Worm (Caenorhabditis elegans) whole organism, L4/young adult: Measurements from ENCODE around the gene C01G5.7.

ENCODE experiments used
- W03F9.2 ChIP-seq: fragments of 150-350 bp; optimal IDR thresholded peaks from 2 replicates; lab custom pipeline; 2014; ENCODE audit warnings: missing biosample characterization, missing genetic modification characterization
- dao-5 ChIP-seq: sonication (generic microtip); optimal IDR thresholded peaks from 2 replicates; lab custom pipeline; 2016; ENCODE audit warnings: missing genotype, missing genetic modification characterization, moderate library complexity, missing compliant biosample characterization
- him-1 ChIP-seq: sonication (generic microtip); optimal IDR thresholded peaks from 2 replicates; lab custom pipeline; 2016; ENCODE audit warnings: missing genotype, missing genetic modification reagents, missing genetic modification characterization, missing compliant biosample characterization

The C01G5.7 gene

ce11 chrIV:6511767-6512166, 6.2 kb upstream of the C01G5.7 start:
- TF ChIP-seq dao-5 (no peak), him-1 (tag; lab: Kevin White, UChicago) (no peak), W03F9.2 (no peak)

- no peak for TF ChIP-seq W03F9.2
- no peak for TF ChIP-seq dao-5
- TF ChIP-seq him-1 (tag; lab: Kevin White, UChicago), result no peak
Measured at ce11 chrIV:6514700-6515099, 3.3 kb upstream of the C01G5.7 start.

- no peak for TF ChIP-seq dao-5
Measured at ce11 chrIV:6519593-6519992, 1.6 kb downstream of the C01G5.7 start, which contains the start of gene C01G5.9. TSS of gene C01G5.9 (plus strand) at chrIV:6519893.

- TF ChIP-seq W03F9.2, result peak; percentile 0
- TF ChIP-seq him-1 (tag; lab: Kevin White, UChicago), result no peak
- no peak for TF ChIP-seq dao-5
Measured at ce11 chrIV:6522305-6522917, 4.5 kb downstream of the C01G5.7 start, which contains the start of gene ddi-1. TSS of gene ddi-1 (plus strand) at chrIV:6522867.

ce11 chrIV:6523773-6524172, 5.8 kb downstream of the C01G5.7 start:
- no peak for TF ChIP-seq W03F9.2
- TF ChIP-seq dao-5, result no peak
- no peak for TF ChIP-seq him-1 (tag; lab: Kevin White, UChicago)

ce11 chrIV:6524531-6524930, 6.6 kb downstream of the C01G5.7 start, which contains the start of gene C01G5.5:
TSS of gene C01G5.5 (plus strand) at chrIV:6524610.
- no peak for TF ChIP-seq W03F9.2
- TF ChIP-seq him-1 (tag; lab: Kevin White, UChicago), result no peak
- TF ChIP-seq dao-5, result no peak

ce11 chrIV:6526522-6526921, 8.6 kb downstream of the C01G5.7 start:
- TF ChIP-seq him-1 (tag; lab: Kevin White, UChicago) (no peak), dao-5 (no peak), W03F9.2 (no peak)

- TF ChIP-seq W03F9.2 (no peak), him-1 (tag; lab: Kevin White, UChicago) (no peak), dao-5 (no peak)
Measured at ce11 chrIV:6528202-6528601, 10.2 kb downstream of the C01G5.7 start.

- TF ChIP-seq W03F9.2 (no peak), him-1 (tag; lab: Kevin White, UChicago) (no peak), dao-5 (no peak)
Measured at ce11 chrIV:6529832-6530231, 11.9 kb downstream of the C01G5.7 start.

- no peak for TF ChIP-seq dao-5
- TF ChIP-seq him-1 (tag; lab: Kevin White, UChicago), result no peak
- TF ChIP-seq W03F9.2, result no peak
Measured at ce11 chrIV:6531450-6531849, 13.5 kb downstream of the C01G5.7 start, which contains the start of gene C01G5.4. TSS of gene C01G5.4 (plus strand) at chrIV:6531750.

ce11 chrIV:6535908-6536307, 17.9 kb downstream of the C01G5.7 start, which contains the start of gene C01G5.3:
TSS of gene C01G5.3 (plus strand) at chrIV:6536208.
- TF ChIP-seq W03F9.2 (no peak), dao-5 (no peak), him-1 (tag; lab: Kevin White, UChicago) (no peak)

ce11 chrIV:6541435-6541834, 23.5 kb downstream of the C01G5.7 start, which contains the start of gene C01G5.25:
TSS of gene C01G5.25 (plus strand) at chrIV:6541684.
- TF ChIP-seq dao-5, result no peak
- no peak for TF ChIP-seq W03F9.2
- no peak for TF ChIP-seq him-1 (tag; lab: Kevin White, UChicago)

- no peak for TF ChIP-seq W03F9.2
- no peak for TF ChIP-seq him-1 (tag; lab: Kevin White, UChicago)
- TF ChIP-seq dao-5, result no peak
Measured at ce11 chrIV:6542962-6543361, 25.0 kb downstream of the C01G5.7 start.

ce11 chrIV:6547397-6547796, 29.4 kb downstream of the C01G5.7 start:
- TF ChIP-seq him-1 (tag; lab: Kevin White, UChicago), result no peak
- TF ChIP-seq W03F9.2, result no peak
- TF ChIP-seq dao-5, result no peak

ce11 chrIV:6548609-6549008, 30.6 kb downstream of the C01G5.7 start, which contains the start of gene fan-1:
TSS of gene fan-1 (plus strand) at chrIV:6548686.
- TF ChIP-seq dao-5 (no peak), him-1 (tag; lab: Kevin White, UChicago) (peak; percentile 61), W03F9.2 (peak; percentile 30)

- TF ChIP-seq dao-5, result no peak
- no peak for TF ChIP-seq W03F9.2
- TF ChIP-seq him-1 (tag; lab: Kevin White, UChicago), result no peak
Measured at ce11 chrIV:6552036-6552435, 34.1 kb downstream of the C01G5.7 start.
